Fruit fly (Drosophila melanogaster) whole organism, embryonic: ENCODE data around the gene Sf3b6.

Experiments
- B-H2 ChIP-seq: fragments of 200-800 bp; sonication (Bioruptor generic); optimal IDR thresholded peaks from 2 replicates; lab custom pipeline; 2018; ENCODE audit warnings: missing biosample characterization, mild to moderate bottlenecking, missing genetic modification characterization
- CG10147 ChIP-seq: fragments of 200-800 bp; sonication (Bioruptor generic); optimal IDR thresholded peaks from 2 replicates; lab custom pipeline; 2019; ENCODE audit warnings: missing biosample characterization, mild to moderate bottlenecking, missing genetic modification characterization, moderate library complexity
- CG10274 ChIP-seq: fragments of 200-800 bp; sonication (Bioruptor generic); optimal IDR thresholded peaks from 3 replicates; lab custom pipeline; 2017; ENCODE audit warnings: missing biosample characterization, mild to moderate bottlenecking, missing genetic modification characterization
- CG11723 ChIP-seq: fragments of 200-800 bp; sonication (Bioruptor generic); optimal IDR thresholded peaks from 2 replicates; lab custom pipeline; 2017; ENCODE audit warnings: missing biosample characterization, mild to moderate bottlenecking, missing genetic modification characterization
- CG12104 ChIP-seq: fragments of 200-800 bp; sonication (Bioruptor generic); optimal IDR thresholded peaks from 3 replicates; lab custom pipeline; 2016; ENCODE audit warnings: missing biosample characterization, missing genetic modification characterization
- CG13123 ChIP-seq: fragments of 200-800 bp; sonication (Bioruptor generic); optimal IDR thresholded peaks from 2 replicates; lab custom pipeline; 2016; ENCODE audit warnings: missing biosample characterization, missing genetic modification characterization
- CG14667 ChIP-seq: fragments of 200-800 bp; sonication (Bioruptor generic); IDR thresholded peaks from 2 replicates; pipeline ENCODE4 v1.3.6; 2022; ENCODE audit warnings: missing biosample characterization, missing genetic modification characterization
- CG1603 ChIP-seq: fragments of 200-800 bp; sonication (Bioruptor generic); optimal IDR thresholded peaks from 2 replicates; lab custom pipeline; 2019; ENCODE audit warnings: missing biosample characterization, mild to moderate bottlenecking, missing genetic modification characterization, moderate library complexity
- CG16779 ChIP-seq: fragments of 200-800 bp; sonication (Bioruptor generic); IDR thresholded peaks from 2 replicates; pipeline ENCODE4 v1.3.6; 2022; ENCODE audit warnings: missing biosample characterization, missing genetic modification characterization
- CG16813 ChIP-seq: fragments of 200-800 bp; sonication (Bioruptor generic); IDR thresholded peaks from 3 replicates; pipeline ENCODE4 v1.3.6; 2022; ENCODE audit warnings: missing biosample characterization, missing genetic modification characterization; ENCODE audit not compliant: partially characterized antibody
- CG17361 ChIP-seq: fragments of 200-800 bp; sonication (Bioruptor generic); IDR thresholded peaks from 3 replicates; pipeline ENCODE4 v1.3.6; 2022; ENCODE audit warnings: missing biosample characterization, missing genetic modification characterization
- CG17802 ChIP-seq: fragments of 200-800 bp; sonication (Bioruptor generic); optimal IDR thresholded peaks from 2 replicates; lab custom pipeline; 2018; ENCODE audit warnings: missing biosample characterization, mild to moderate bottlenecking, missing genetic modification characterization, moderate library complexity
- CG2199 ChIP-seq: fragments of 200-800 bp; sonication (Bioruptor generic); IDR thresholded peaks from 3 replicates; pipeline ENCODE4 v1.3.6; 2022; ENCODE audit warnings: missing biosample characterization, missing genetic modification characterization
- CG32772 ChIP-seq: fragments of 200-800 bp; sonication (Bioruptor generic); IDR thresholded peaks from 2 replicates; pipeline ENCODE4 v1.3.6; 2022; ENCODE audit warnings: missing biosample characterization, missing genetic modification characterization
- CG3281 ChIP-seq: fragments of 200-800 bp; sonication (Bioruptor generic); optimal IDR thresholded peaks from 3 replicates; lab custom pipeline; 2017; ENCODE audit warnings: missing biosample characterization, mild to moderate bottlenecking, missing genetic modification characterization
- CG33213 ChIP-seq: fragments of 200-800 bp; sonication (Bioruptor generic); optimal IDR thresholded peaks from 3 replicates; lab custom pipeline; 2016; ENCODE audit warnings: missing biosample characterization, missing genetic modification characterization
- CG43689 ChIP-seq: fragments of 200-800 bp; sonication (Bioruptor generic); IDR thresholded peaks from 2 replicates; pipeline ENCODE4 v1.3.6; 2022; ENCODE audit warnings: missing biosample characterization, missing genetic modification characterization
- CG4730 ChIP-seq: fragments of 200-800 bp; sonication (Bioruptor generic); IDR thresholded peaks from 2 replicates; pipeline ENCODE4 v1.3.6; 2022; ENCODE audit warnings: missing biosample characterization, missing genetic modification characterization
- CG4854 ChIP-seq: fragments of 200-800 bp; sonication (Bioruptor generic); optimal IDR thresholded peaks from 2 replicates; lab custom pipeline; 2016; ENCODE audit warnings: missing biosample characterization, missing genetic modification characterization, inconsistent platforms
- CG7271 ChIP-seq: fragments of 200-800 bp; sonication (Bioruptor generic); optimal IDR thresholded peaks from 2 replicates; lab custom pipeline; 2018; ENCODE audit warnings: missing biosample characterization, mild to moderate bottlenecking, missing genetic modification characterization, moderate library complexity
- CG7357 ChIP-seq: fragments of 200-800 bp; sonication (Bioruptor generic); IDR thresholded peaks from 3 replicates; pipeline ENCODE4 v1.3.6; 2022; ENCODE audit warnings: missing biosample characterization, missing genetic modification characterization
- Dbx ChIP-seq: fragments of 200-800 bp; sonication (Bioruptor generic); IDR thresholded peaks from 3 replicates; pipeline ENCODE4 v1.3.6; 2022; ENCODE audit warnings: missing biosample characterization, missing genetic modification characterization
- Dek ChIP-seq: fragments of 200-800 bp; sonication (Bioruptor generic); optimal IDR thresholded peaks from 3 replicates; lab custom pipeline; 2019; ENCODE audit warnings: missing biosample characterization, mild to moderate bottlenecking, missing genetic modification characterization, moderate library complexity
- HLH3B ChIP-seq: fragments of 200-800 bp; sonication (Bioruptor generic); IDR thresholded peaks from 2 replicates; pipeline ENCODE4 v1.3.6; 2022; ENCODE audit warnings: missing biosample characterization, missing genetic modification characterization
- HLH54F ChIP-seq: fragments of 200-800 bp; sonication (Bioruptor generic); optimal IDR thresholded peaks from 3 replicates; lab custom pipeline; 2016; ENCODE audit warnings: missing biosample characterization, missing genetic modification characterization
- Hand ChIP-seq: fragments of 200-800 bp; sonication (Bioruptor generic); optimal IDR thresholded peaks from 2 replicates; lab custom pipeline; 2017; ENCODE audit warnings: mild to moderate bottlenecking, missing biosample characterization, missing genetic modification reagents, missing genetic modification characterization
- HmgZ ChIP-seq: fragments of 200-800 bp; sonication (Bioruptor generic); optimal IDR thresholded peaks from 2 replicates; lab custom pipeline; 2018; ENCODE audit warnings: missing biosample characterization, mild to moderate bottlenecking, missing genetic modification characterization
- MTF-1 ChIP-seq: fragments of 200-800 bp; sonication (Bioruptor generic); optimal IDR thresholded peaks from 2 replicates; lab custom pipeline; 2018; ENCODE audit warnings: missing biosample characterization, mild to moderate bottlenecking, missing genetic modification characterization, borderline replicate concordance
- Oaz ChIP-seq: fragments of 200-800 bp; sonication (Bioruptor generic); IDR thresholded peaks from 2 replicates; pipeline ENCODE4 v1.3.6; 2022; ENCODE audit warnings: missing biosample characterization, missing genetic modification characterization
- PHDP ChIP-seq: fragments of 200-800 bp; sonication (Bioruptor generic); optimal IDR thresholded peaks from 3 replicates; lab custom pipeline; 2018; ENCODE audit warnings: missing biosample characterization, mild to moderate bottlenecking, missing genetic modification characterization, moderate library complexity
- Sry-δ ChIP-seq: fragments of 200-800 bp; sonication (Bioruptor generic); optimal IDR thresholded peaks from 2 replicates; lab custom pipeline; 2016; ENCODE audit warnings: missing biosample characterization, missing genetic modification characterization
- al ChIP-seq: fragments of 200-800 bp; sonication (Bioruptor generic); IDR thresholded peaks from 2 replicates; pipeline ENCODE4 v1.3.6; 2022; ENCODE audit warnings: missing biosample characterization, missing genetic modification characterization
- ara ChIP-seq: fragments of 200-800 bp; sonication (Bioruptor generic); IDR thresholded peaks from 2 replicates; pipeline ENCODE4 v1.3.6; 2022; ENCODE audit warnings: missing biosample characterization, missing genetic modification characterization
- chinmo ChIP-seq: fragments of 200-800 bp; sonication (Bioruptor generic); IDR thresholded peaks from 4 replicates; pipeline ENCODE4 v1.3.6; 2022; ENCODE audit warnings: missing biosample characterization, missing genetic modification characterization; ENCODE audit not compliant: partially characterized antibody
- crp ChIP-seq, 2 experiments: fragments of 200-800 bp; sonication (Bioruptor generic); optimal IDR thresholded peaks; 2 replicates in 1 of 2; 3 replicates in 1 of 2; lab custom pipeline; 2017; ENCODE audit warnings: missing biosample characterization in 2 of 2, missing genetic modification characterization in 2 of 2, mild to moderate bottlenecking in 1 of 2, moderate library complexity in 1 of 2
- dimm ChIP-seq: fragments of 200-800 bp; sonication (Bioruptor generic); IDR thresholded peaks from 2 replicates; pipeline ENCODE4 v1.3.6; 2022; ENCODE audit warnings: missing biosample characterization, missing genetic modification characterization
- gfzf ChIP-seq: fragments of 200-800 bp; sonication (Bioruptor generic); optimal IDR thresholded peaks from 2 replicates; lab custom pipeline; 2016; ENCODE audit warnings: missing biosample characterization, mild to moderate bottlenecking, missing genetic modification characterization, moderate library complexity
- gsb-n ChIP-seq: fragments of 200-800 bp; sonication (Bioruptor generic); optimal IDR thresholded peaks from 3 replicates; lab custom pipeline; 2018; ENCODE audit warnings: missing biosample characterization, mild to moderate bottlenecking, missing genetic modification characterization
- hb ChIP-seq: fragments of 200-800 bp; sonication (Bioruptor generic); IDR thresholded peaks from 3 replicates; pipeline ENCODE4 v1.3.6; 2022; ENCODE audit warnings: missing biosample characterization, missing genetic modification characterization; ENCODE audit not compliant: partially characterized antibody
- ind ChIP-seq: fragments of 200-800 bp; sonication (Bioruptor generic); optimal IDR thresholded peaks from 3 replicates; lab custom pipeline; 2016; ENCODE audit warnings: missing biosample characterization, missing genetic modification characterization
- lola ChIP-seq, 3 experiments: fragments of >200 bp in 2 of 3; fragments of 200-800 bp in 1 of 3; sonication (Bioruptor generic) in 1 of 3; optimal IDR thresholded peaks; 2 replicates each; lab custom pipeline; 2017 to 2019; ENCODE audit warnings: missing biosample characterization in 3 of 3, missing genetic modification characterization in 3 of 3, mild to moderate bottlenecking in 1 of 3, moderate library complexity in 1 of 3
- nerfin-2 ChIP-seq: fragments of 200-800 bp; sonication (Bioruptor generic); IDR thresholded peaks from 2 replicates; pipeline ENCODE4 v1.3.6; 2022; ENCODE audit warnings: missing biosample characterization, missing genetic modification characterization; ENCODE audit not compliant: partially characterized antibody
- onecut ChIP-seq: fragments of 200-800 bp; sonication (Bioruptor generic); IDR thresholded peaks from 2 replicates; pipeline ENCODE4 v1.3.6; 2022; ENCODE audit warnings: missing biosample characterization, missing genetic modification characterization
- p53 ChIP-seq: fragments of 200-800 bp; sonication (Bioruptor generic); optimal IDR thresholded peaks from 2 replicates; lab custom pipeline; 2016; ENCODE audit warnings: missing biosample characterization, missing genetic modification characterization
- pnt ChIP-seq: fragments of 200-800 bp; sonication (Bioruptor generic); optimal IDR thresholded peaks from 3 replicates; lab custom pipeline; 2016; ENCODE audit warnings: missing biosample characterization, missing genetic modification characterization
- psq ChIP-seq: fragments of 200-800 bp; sonication (Bioruptor generic); optimal IDR thresholded peaks from 2 replicates; lab custom pipeline; 2017; ENCODE audit warnings: missing biosample characterization, missing genetic modification characterization
- sima ChIP-seq: fragments of 200-800 bp; sonication (Bioruptor generic); optimal IDR thresholded peaks from 2 replicates; lab custom pipeline; 2016; ENCODE audit warnings: missing biosample characterization, missing genetic modification characterization
- stc ChIP-seq: fragments of 200-800 bp; sonication (Bioruptor generic); IDR thresholded peaks from 2 replicates; pipeline ENCODE4 v1.3.6; 2022; ENCODE audit warnings: missing biosample characterization, missing genetic modification characterization
- tgo ChIP-seq: fragments of 200-800 bp; sonication (Bioruptor generic); IDR thresholded peaks from 3 replicates; pipeline ENCODE4 v1.3.6; 2022; ENCODE audit warnings: missing biosample characterization, missing genetic modification characterization
- vvl ChIP-seq: fragments of 200-800 bp; sonication (Bioruptor generic); IDR thresholded peaks from 2 replicates; pipeline ENCODE4 v1.3.6; 2022; ENCODE audit warnings: missing biosample characterization, missing genetic modification characterization
- wdn ChIP-seq: fragments of 200-800 bp; sonication (Bioruptor generic); IDR thresholded peaks from 2 replicates; pipeline ENCODE4 v1.3.6; 2022; ENCODE audit warnings: missing biosample characterization, missing genetic modification characterization
- z ChIP-seq: fragments of 200-800 bp; sonication (Bioruptor generic); IDR thresholded peaks from 3 replicates; pipeline ENCODE4 v1.3.6; 2022; ENCODE audit warnings: missing biosample characterization, missing genetic modification characterization

The Sf3b6 gene

DNA sequence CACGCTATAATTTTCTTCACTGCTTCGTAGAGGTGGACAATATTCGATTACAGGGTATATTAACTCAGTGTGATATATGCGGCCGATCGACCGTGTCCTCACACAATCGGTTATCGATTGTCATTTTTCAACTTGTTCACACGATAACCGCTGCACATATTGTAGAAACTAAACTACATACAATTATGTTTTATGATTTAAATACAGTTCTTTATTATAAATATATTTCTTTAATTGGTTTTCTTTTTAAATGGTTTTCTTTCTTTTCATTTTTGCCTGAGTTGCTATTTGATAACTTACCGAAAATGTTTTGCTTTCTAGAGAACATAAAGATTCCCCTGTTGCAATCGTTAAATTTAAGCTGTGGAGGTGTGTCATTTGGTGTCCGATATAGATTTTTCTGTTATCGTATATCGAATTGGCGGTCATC, 19.1 kb downstream of the Sf3b6 start, which contains the start of the genes fmt and CG7376 (continued):
- TF ChIP-seq ind (GFP tag; lab: Kevin White, UChicago) (peak; percentile 31), B-H2 (GFP tag; lab: Kevin White, UChicago) (peak; percentile 43), CG16813 (GFP tag; lab: Robert Waterston, UW) (peak; percentile 81), CG12104 (peak; percentile 34), CG32772 (GFP tag; lab: Robert Waterston, UW) (no peak), CG17802 (tag; lab: Kevin White, UChicago) (peak; percentile 56), sima (GFP tag; lab: Kevin White, UChicago) (no peak), HmgZ (tag; lab: Kevin White, UChicago) (peak; percentile 23), Hand (GFP tag; lab: Kevin White, UChicago) (no peak), nerfin-2 (GFP tag; lab: Robert Waterston, UW) (peak; percentile 90), dimm (GFP tag; lab: Robert Waterston, UW) (no peak), CG7357 (GFP tag; lab: Robert Waterston, UW) (peak; percentile 93), pnt (GFP tag; lab: Kevin White, UChicago) (no peak), crp (GFP tag; optimal IDR thresholded peaks at IDR 0.05; lab: Kevin White, UChicago) (no peak), CG17361 (GFP tag; lab: Robert Waterston, UW) (no peak), HLH54F (GFP tag; lab: Kevin White, UChicago) (no peak), CG7271 (no peak), CG4730 (GFP tag; lab: Robert Waterston, UW) (no peak), CG3281 (GFP tag; lab: Kevin White, UChicago) (no peak), vvl (no peak), Oaz (GFP tag; lab: Robert Waterston, UW) (no peak), al (GFP tag; lab: Robert Waterston, UW) (no peak), hb (GFP tag; lab: Robert Waterston, UW) (peak; percentile 86), CG43689 (no peak), CG10274 (GFP tag; lab: Kevin White, UChicago) (no peak), tgo (GFP tag; lab: Robert Waterston, UW) (no peak), chinmo (GFP tag; lab: Robert Waterston, UW) (peak; percentile 75; the same call in 2 of the 4 replicates), PHDP (no peak), wdn (no peak), CG16779 (GFP tag; lab: Robert Waterston, UW) (no peak), CG11723 (GFP tag; lab: Kevin White, UChicago) (no peak), z (GFP tag; lab: Robert Waterston, UW) (no peak), CG10147 (GFP tag; lab: Kevin White, UChicago) (no peak), CG14667 (GFP tag; lab: Robert Waterston, UW) (no peak), MTF-1 (GFP tag; lab: Kevin White, UChicago) (no peak), CG13123 (GFP tag; lab: Kevin White, UChicago) (no peak), lola (GFP tag; optimal IDR thresholded peaks at IDR 0.05; lab: Kevin White, UChicago) (peak in 1 of 3 experiments; percentile 61), CG33213 (GFP tag; lab: Kevin White, UChicago) (no peak), CG2199 (GFP tag; lab: Robert Waterston, UW) (no peak), Sry-δ (peak; percentile 76), Dek (tag; lab: Kevin White, UChicago) (no peak), ara (GFP tag; lab: Robert Waterston, UW) (no peak), CG1603 (no peak), CG4854 (GFP tag; lab: Kevin White, UChicago) (no peak), Dbx (GFP tag; lab: Robert Waterston, UW) (no peak; the same call in 2 of the 3 replicates), p53 (GFP tag; lab: Kevin White, UChicago) (no peak), onecut (GFP tag; lab: Robert Waterston, UW) (no peak), gfzf (no peak), HLH3B (GFP tag; lab: Robert Waterston, UW) (no peak), gsb-n (tag; lab: Kevin White, UChicago) (no peak), psq (GFP tag; lab: Kevin White, UChicago) (no peak), stc (GFP tag; lab: Robert Waterston, UW) (no peak)
